Fruit fly (Drosophila melanogaster) whole organism, embryonic: ENCODE results near the gene Dis3.
A peak's percentile ranks its signal among the peaks of the same experiment; 100 is the strongest.

Experiments
- Abd-B ChIP-seq: fragments of 200-800 bp; sonication (Bioruptor generic); optimal IDR thresholded peaks from 2 replicates; lab custom pipeline; 2018; ENCODE audit warnings: missing biosample characterization, mild to moderate bottlenecking, missing genetic modification characterization, moderate library complexity
- Atf-2 ChIP-seq: fragments of 200-800 bp; sonication (Bioruptor generic); optimal IDR thresholded peaks from 2 replicates; lab custom pipeline; 2016; ENCODE audit warnings: missing biosample characterization, missing genetic modification characterization
- Blimp-1 ChIP-seq: fragments of 200-800 bp; sonication (Bioruptor generic); optimal IDR thresholded peaks from 3 replicates; lab custom pipeline; 2018; ENCODE audit warnings: missing biosample characterization, missing genetic modification characterization, mild to moderate bottlenecking, moderate library complexity, missing genetic modification reagents
- CG10209 ChIP-seq: fragments of 200-800 bp; sonication (Bioruptor generic); optimal IDR thresholded peaks from 3 replicates; lab custom pipeline; 2017; ENCODE audit warnings: missing biosample characterization, mild to moderate bottlenecking, missing genetic modification characterization, missing genetic modification reagents
- CG1024 ChIP-seq: fragments of 200-800 bp; sonication (Bioruptor generic); IDR thresholded peaks from 2 replicates; pipeline ENCODE4 v1.3.6; 2022; ENCODE audit warnings: missing biosample characterization, missing genetic modification characterization
- CG12104 ChIP-seq: fragments of 200-800 bp; sonication (Bioruptor generic); optimal IDR thresholded peaks from 3 replicates; lab custom pipeline; 2016; ENCODE audit warnings: missing biosample characterization, missing genetic modification characterization
- CG1233 ChIP-seq: fragments of 200-800 bp; sonication (Bioruptor generic); optimal IDR thresholded peaks from 4 replicates; lab custom pipeline; 2018; ENCODE audit warnings: missing biosample characterization, mild to moderate bottlenecking, missing genetic modification characterization
- CG14441 ChIP-seq: fragments of 200-800 bp; sonication (Bioruptor generic); IDR thresholded peaks from 2 replicates; pipeline ENCODE4 v1.3.6; 2022; ENCODE audit warnings: missing biosample characterization, missing genetic modification characterization
- CG14667 ChIP-seq: fragments of 200-800 bp; sonication (Bioruptor generic); IDR thresholded peaks from 2 replicates; pipeline ENCODE4 v1.3.6; 2022; ENCODE audit warnings: missing biosample characterization, missing genetic modification characterization
- CG16813 ChIP-seq: fragments of 200-800 bp; sonication (Bioruptor generic); IDR thresholded peaks from 3 replicates; pipeline ENCODE4 v1.3.6; 2022; ENCODE audit warnings: missing biosample characterization, missing genetic modification characterization; ENCODE audit not compliant: partially characterized antibody
- CG18476 ChIP-seq: fragments of 200-800 bp; sonication (Bioruptor generic); optimal IDR thresholded peaks from 2 replicates; lab custom pipeline; 2016; ENCODE audit warnings: missing biosample characterization, mild to moderate bottlenecking, missing genetic modification characterization
- CG2678 ChIP-seq: fragments of 200-800 bp; sonication (Bioruptor generic); optimal IDR thresholded peaks from 3 replicates; lab custom pipeline; 2019; ENCODE audit warnings: missing biosample characterization, mild to moderate bottlenecking, missing genetic modification characterization, moderate library complexity
- CG34422 ChIP-seq: fragments of 200-800 bp; sonication (Bioruptor generic); IDR thresholded peaks from 3 replicates; pipeline ENCODE4 v1.3.6; 2022; ENCODE audit warnings: missing biosample characterization, missing genetic modification characterization
- CG4617 ChIP-seq: fragments of 200-800 bp; sonication (Bioruptor generic); optimal IDR thresholded peaks from 3 replicates; lab custom pipeline; 2016; ENCODE audit warnings: missing biosample characterization, missing genetic modification characterization, borderline replicate concordance
- CG6689 ChIP-seq: fragments of 200-800 bp; sonication (Bioruptor generic); IDR thresholded peaks from 2 replicates; pipeline ENCODE4 v1.3.6; 2022; ENCODE audit warnings: missing biosample characterization, missing genetic modification characterization
- CG7271 ChIP-seq: fragments of 200-800 bp; sonication (Bioruptor generic); optimal IDR thresholded peaks from 2 replicates; lab custom pipeline; 2018; ENCODE audit warnings: missing biosample characterization, mild to moderate bottlenecking, missing genetic modification characterization, moderate library complexity
- CG7963 ChIP-seq: fragments of 200-800 bp; sonication (Bioruptor generic); IDR thresholded peaks from 3 replicates; pipeline ENCODE4 v1.3.6; 2022; ENCODE audit warnings: missing biosample characterization, missing genetic modification characterization; ENCODE audit not compliant: partially characterized antibody
- CG8924 ChIP-seq: fragments of 200-800 bp; optimal IDR thresholded peaks from 3 replicates; lab custom pipeline; 2019; ENCODE audit warnings: missing biosample characterization, mild to moderate bottlenecking, missing genetic modification characterization, moderate library complexity
- CG9437 ChIP-seq: fragments of 200-800 bp; sonication (Bioruptor generic); optimal IDR thresholded peaks from 2 replicates; lab custom pipeline; 2018; ENCODE audit warnings: missing biosample characterization, mild to moderate bottlenecking, missing genetic modification characterization
- Dbx ChIP-seq: fragments of 200-800 bp; sonication (Bioruptor generic); IDR thresholded peaks from 3 replicates; pipeline ENCODE4 v1.3.6; 2022; ENCODE audit warnings: missing biosample characterization, missing genetic modification characterization
- Dip2 ChIP-seq: fragments of 200-800 bp; sonication (Bioruptor generic); IDR thresholded peaks from 2 replicates; pipeline ENCODE4 v1.3.6; 2022; ENCODE audit warnings: missing biosample characterization, missing genetic modification characterization
- Dll ChIP-seq: fragments of 200-800 bp; sonication (Bioruptor generic); IDR thresholded peaks from 4 replicates; pipeline ENCODE4 v1.3.6; 2022; ENCODE audit warnings: missing biosample characterization, missing genetic modification characterization; ENCODE audit not compliant: partially characterized antibody
- Drgx ChIP-seq: fragments of 200-800 bp; sonication (Bioruptor generic); IDR thresholded peaks from 2 replicates; pipeline ENCODE4 v1.3.6; 2022; ENCODE audit warnings: missing biosample characterization, missing genetic modification characterization
- GATAe ChIP-seq: fragments of 200-800 bp; sonication (Bioruptor generic); conservative IDR thresholded peaks from 2 replicates; pipeline ENCODE4 v1.3.6; 2022; ENCODE audit warnings: missing biosample characterization, missing genetic modification characterization
- Lpt ChIP-seq: fragments of >200 bp; optimal IDR thresholded peaks from 2 replicates; lab custom pipeline; 2018; ENCODE audit warnings: missing biosample characterization, missing genetic modification characterization
- MBD-R2 ChIP-seq: fragments of 200-800 bp; sonication (Bioruptor generic); IDR thresholded peaks from 2 replicates; pipeline ENCODE4 v1.3.6; 2022; ENCODE audit warnings: missing biosample characterization, missing genetic modification characterization
- MESR4 ChIP-seq: fragments of 200-800 bp; sonication (Bioruptor generic); optimal IDR thresholded peaks from 2 replicates; lab custom pipeline; 2018; ENCODE audit warnings: missing biosample characterization, mild to moderate bottlenecking, missing genetic modification characterization, moderate library complexity
- Mad ChIP-seq: fragments of 200-800 bp; sonication (Bioruptor generic); optimal IDR thresholded peaks from 2 replicates; lab custom pipeline; 2016; ENCODE audit warnings: missing biosample characterization, missing genetic modification characterization
- Sry-β ChIP-seq: fragments of 200-800 bp; sonication (Bioruptor generic); optimal IDR thresholded peaks from 2 replicates; lab custom pipeline; 2018; ENCODE audit warnings: missing biosample characterization, mild to moderate bottlenecking, missing genetic modification characterization, moderate library complexity
- al ChIP-seq: fragments of 200-800 bp; sonication (Bioruptor generic); IDR thresholded peaks from 2 replicates; pipeline ENCODE4 v1.3.6; 2022; ENCODE audit warnings: missing biosample characterization, missing genetic modification characterization
- dysf ChIP-seq: fragments of 200-800 bp; sonication (Bioruptor generic); IDR thresholded peaks from 3 replicates; pipeline ENCODE4 v1.3.6; 2022; ENCODE audit warnings: missing biosample characterization, missing genetic modification characterization
- gem ChIP-seq: fragments of 200-800 bp; sonication (Bioruptor generic); optimal IDR thresholded peaks from 2 replicates; lab custom pipeline; 2019; ENCODE audit warnings: missing biosample characterization, mild to moderate bottlenecking, missing genetic modification characterization, moderate library complexity
- grn ChIP-seq: fragments of 200-800 bp; sonication (Bioruptor generic); optimal IDR thresholded peaks from 3 replicates; lab custom pipeline; 2017; ENCODE audit warnings: missing biosample characterization, missing genetic modification characterization
- h ChIP-seq: fragments of >200 bp; optimal IDR thresholded peaks from 2 replicates; lab custom pipeline; 2017
- hb ChIP-seq: fragments of 200-800 bp; sonication (Bioruptor generic); IDR thresholded peaks from 3 replicates; pipeline ENCODE4 v1.3.6; 2022; ENCODE audit warnings: missing biosample characterization, missing genetic modification characterization; ENCODE audit not compliant: partially characterized antibody
- hth ChIP-seq: fragments of >200 bp; optimal IDR thresholded peaks from 2 replicates; lab custom pipeline; 2017; ENCODE audit warnings: inconsistent platforms
- inv ChIP-seq: fragments of 200-800 bp; sonication (Bioruptor generic); IDR thresholded peaks from 2 replicates; pipeline ENCODE4 v1.3.6; 2022; ENCODE audit warnings: missing biosample characterization, missing genetic modification characterization; ENCODE audit not compliant: partially characterized antibody
- jing ChIP-seq: fragments of 200-800 bp; sonication (Bioruptor generic); optimal IDR thresholded peaks from 2 replicates; lab custom pipeline; 2018; ENCODE audit warnings: missing biosample characterization, mild to moderate bottlenecking, missing genetic modification characterization
- lola ChIP-seq, 3 experiments: fragments of >200 bp in 2 of 3; fragments of 200-800 bp in 1 of 3; sonication (Bioruptor generic) in 1 of 3; optimal IDR thresholded peaks; 2 replicates each; lab custom pipeline; 2017 to 2019; ENCODE audit warnings: missing biosample characterization in 3 of 3, missing genetic modification characterization in 3 of 3, mild to moderate bottlenecking in 1 of 3, moderate library complexity in 1 of 3
- lov ChIP-seq, 2 experiments: fragments of 200-800 bp in 1 of 2; fragments of >200 bp in 1 of 2; sonication (Bioruptor generic) in 1 of 2; IDR thresholded peaks in 1 of 2; optimal IDR thresholded peaks in 1 of 2; 2 replicates in 1 of 2; 3 replicates in 1 of 2; pipeline versions ENCODE4 v1.3.6 to Lab custom; 2017 to 2022; ENCODE audit warnings: missing biosample characterization in 1 of 2, missing genetic modification characterization in 1 of 2
- mam ChIP-seq: fragments of 200-800 bp; sonication (Bioruptor generic); optimal IDR thresholded peaks from 3 replicates; lab custom pipeline; 2016; ENCODE audit warnings: missing biosample characterization, missing genetic modification characterization
- mld ChIP-seq: fragments of 200-800 bp; sonication (Bioruptor generic); IDR thresholded peaks from 3 replicates; pipeline ENCODE4 v1.3.6; 2022; ENCODE audit warnings: missing biosample characterization, missing genetic modification characterization; ENCODE audit not compliant: partially characterized antibody
- onecut ChIP-seq: fragments of 200-800 bp; sonication (Bioruptor generic); IDR thresholded peaks from 2 replicates; pipeline ENCODE4 v1.3.6; 2022; ENCODE audit warnings: missing biosample characterization, missing genetic modification characterization
- row ChIP-seq: fragments of 200-800 bp; sonication (Bioruptor generic); IDR thresholded peaks from 3 replicates; pipeline ENCODE4 v1.3.6; 2022; ENCODE audit warnings: missing biosample characterization, missing genetic modification characterization
- trh ChIP-seq: fragments of 200-800 bp; sonication (Bioruptor generic); optimal IDR thresholded peaks from 2 replicates; lab custom pipeline; 2016; ENCODE audit warnings: missing biosample characterization, missing genetic modification characterization
- ttk ChIP-seq: fragments of 200-800 bp; sonication (Bioruptor generic); IDR thresholded peaks from 2 replicates; pipeline ENCODE4 v2.1.2; 2022; ENCODE audit warnings: missing biosample characterization, missing genetic modification characterization
- zf30C ChIP-seq: fragments of 200-800 bp; sonication (Bioruptor generic); optimal IDR thresholded peaks from 3 replicates; lab custom pipeline; 2018; ENCODE audit warnings: missing biosample characterization, mild to moderate bottlenecking, missing genetic modification characterization

Gene Dis3

DNA sequence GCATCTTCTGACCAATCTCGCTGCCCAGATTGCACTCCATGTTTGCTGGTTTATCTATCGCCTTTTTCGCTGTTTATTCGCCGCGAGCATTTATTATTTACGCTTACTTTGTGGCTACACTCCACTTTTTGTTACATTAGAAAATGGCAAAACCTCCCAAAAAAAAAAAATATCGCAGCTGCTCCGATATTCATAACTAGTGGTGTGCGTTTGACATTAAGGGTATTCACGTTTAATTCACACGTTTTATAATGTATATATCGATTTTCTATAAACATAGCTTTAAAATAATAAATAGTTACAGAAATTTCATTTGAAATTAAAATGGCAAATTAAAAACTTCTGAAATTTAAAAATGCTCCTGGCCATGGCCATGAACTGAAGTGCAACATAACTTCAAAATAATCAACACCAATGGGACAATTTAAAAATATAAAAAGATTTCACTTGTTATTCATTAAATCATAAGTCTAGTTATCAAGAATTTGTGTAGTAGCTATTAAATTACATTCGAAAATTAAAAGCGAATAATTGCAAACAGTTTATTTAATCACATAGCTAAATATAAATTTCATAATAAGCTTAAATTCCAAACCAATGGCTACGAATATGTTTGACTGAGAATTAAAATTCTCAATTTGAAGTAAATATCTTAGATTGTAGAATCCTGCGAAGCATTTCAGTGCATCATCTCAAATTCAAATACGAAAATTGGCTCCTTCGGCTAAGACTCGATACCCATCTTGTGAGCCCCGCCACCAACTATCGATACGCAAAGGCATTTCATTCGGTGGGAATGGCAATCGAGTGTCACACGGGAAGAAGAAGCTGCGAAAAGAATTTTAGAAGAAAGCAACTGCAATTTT lies 14.8 kb upstream of the Dis3 start, which contains the start of the genes Nab2 and BRWD3 (continued):
- peak; percentile 30 for TF ChIP-seq Mad (GFP tag; lab: Kevin White, UChicago)
- peak; percentile 3 for TF ChIP-seq Abd-B
- peak; percentile 79 for TF ChIP-seq onecut (GFP tag; lab: Robert Waterston, UW)
- peak; percentile 44 for TF ChIP-seq CG18476 (GFP tag; lab: Kevin White, UChicago)
- no peak for TF ChIP-seq grn (GFP tag; lab: Kevin White, UChicago)
- no peak for TF ChIP-seq CG10209 (GFP tag; lab: Kevin White, UChicago)
- TF ChIP-seq CG16813: peak; percentile 71
- TF ChIP-seq CG14667 (GFP tag; lab: Robert Waterston, UW): no peak
- no peak for TF ChIP-seq Dip2
- TF ChIP-seq CG14441 (GFP tag; lab: Robert Waterston, UW): peak; percentile 40; the same call in 1 of the 2 replicates
- TF ChIP-seq Drgx (GFP tag; lab: Robert Waterston, UW): no peak
- no peak for TF ChIP-seq jing (GFP tag; lab: Kevin White, UChicago)
- no peak for TF ChIP-seq CG1233 (GFP tag; lab: Kevin White, UChicago)
- peak; percentile 70 for TF ChIP-seq row (GFP tag; lab: Robert Waterston, UW)
- TF ChIP-seq CG7271 (tag; lab: Kevin White, UChicago): no peak
- peak; percentile 60; the same call in 1 of the 3 replicates for TF ChIP-seq mld (GFP tag; lab: Robert Waterston, UW)
- peak; percentile 33 for TF ChIP-seq CG9437 (GFP tag; lab: Kevin White, UChicago)
- TF ChIP-seq CG2678: no peak
- no peak for TF ChIP-seq hth
- TF ChIP-seq gem (tag; lab: Kevin White, UChicago): no peak
- TF ChIP-seq Dll (GFP tag; lab: Robert Waterston, UW): peak; percentile 67; the same call in 3 of the 4 replicates
- peak; percentile 53; the same call in 1 of the 3 replicates for TF ChIP-seq dysf
- TF ChIP-seq trh: peak; percentile 36
- TF ChIP-seq h: no peak
- TF ChIP-seq Atf-2 (GFP tag; lab: Kevin White, UChicago): no peak
- TF ChIP-seq lov (optimal IDR thresholded peaks at IDR 0.05; lab: Kevin White, UChicago): no peak
- 0 out of 3 replicates have a peak, but pooled peaks have one; percentile 17 for TF ChIP-seq lov (GFP tag; IDR thresholded peaks at IDR 0.05; lab: Robert Waterston, UW)
- peak; percentile 67 for TF ChIP-seq MBD-R2 (GFP tag; lab: Robert Waterston, UW)
- peak; percentile 56 for TF ChIP-seq Sry-β
- TF ChIP-seq CG7963 (GFP tag; lab: Robert Waterston, UW): peak; percentile 69; the same call in 2 of the 3 replicates
- TF ChIP-seq CG4617 (GFP tag; lab: Kevin White, UChicago): peak; percentile 39
- TF ChIP-seq lola (GFP tag; optimal IDR thresholded peaks at IDR 0.05; lab: Kevin White, UChicago): peak in 1 of 3 experiments; percentile 67
- no peak for TF ChIP-seq Blimp-1 (GFP tag; lab: Kevin White, UChicago)
- TF ChIP-seq inv: peak; percentile 56
- TF ChIP-seq CG6689: 0 out of 2 replicates have a peak, but pooled peaks have one; percentile 4
- peak; percentile 59; the same call in 1 of the 3 replicates for TF ChIP-seq hb (GFP tag; lab: Robert Waterston, UW)
- TF ChIP-seq ttk (GFP tag; lab: Robert Waterston, UW): 0 out of 2 replicates have a peak, but pooled peaks have one; percentile 24
- 0 out of 2 replicates have a peak, but pooled peaks have one; percentile 32 for TF ChIP-seq CG1024
- peak; percentile 79 for TF ChIP-seq MESR4
- no peak for TF ChIP-seq GATAe
- 0 out of 2 replicates have a peak, but pooled peaks have one; percentile 34 for TF ChIP-seq al (GFP tag; lab: Robert Waterston, UW)
- TF ChIP-seq CG8924: peak; percentile 42
- peak; percentile 17 for TF ChIP-seq mam (GFP tag; lab: Kevin White, UChicago)
- TF ChIP-seq zf30C: no peak
- TF ChIP-seq CG34422: peak; percentile 45; the same call in 2 of the 3 replicates
- TF ChIP-seq CG12104 (GFP tag; lab: Kevin White, UChicago): peak; percentile 49
- no peak for TF ChIP-seq Lpt (GFP tag; lab: Kevin White, UChicago)
- peak; percentile 19; the same call in 1 of the 3 replicates for TF ChIP-seq Dbx (GFP tag; lab: Robert Waterston, UW)
